Worm (Caenorhabditis elegans) whole organism, late embryonic: Measurements from ENCODE around the gene flp-17.

ENCODE experiments used
- ets-4 ChIP-seq: sonication (generic microtip); optimal IDR thresholded peaks from 2 replicates; lab custom pipeline; 2016; ENCODE audit warnings: missing genetic modification characterization, missing compliant biosample characterization
- unc-42 ChIP-seq: sonication (generic microtip); optimal IDR thresholded peaks from 2 replicates; lab custom pipeline; 2016; ENCODE audit warnings: missing genotype, missing genetic modification characterization, missing compliant biosample characterization

ce11 chrIV:17179565-17179964 is 12.1 kb downstream of the flp-17 start:
- no peak for TF ChIP-seq unc-42 (tag; lab: Kevin White, UChicago)
- TF ChIP-seq ets-4 (tag; lab: Kevin White, UChicago): no peak
